Worm (Caenorhabditis elegans): ENCODE results near the gene R10D12.8.
A peak's percentile ranks its signal among the peaks of the same experiment; 100 is the strongest.

The R10D12.8 gene

ce11 chrV:14001929-14002328, 48.8 kb upstream of the R10D12.8 start:
- no peak for TF ChIP-seq efl-1 (optimal IDR thresholded peaks at IDR 0.05)
- TF ChIP-seq efl-1 (GFP tag; optimal IDR thresholded peaks at IDR 0.05 in 1 of 2): peak in 1 of 2 experiments; percentile 56
- TF ChIP-seq lin-14 (GFP tag; optimal IDR thresholded peaks at IDR 0.05): peak; percentile 22
- TF ChIP-seq ceh-82 (tag; optimal IDR thresholded peaks at IDR 0.05): peak in 1 of 3 experiments; percentile 1
- no peak for TF ChIP-seq nhr-11 (tag; optimal IDR thresholded peaks at IDR 0.05)
- peak; percentile 18 for TF ChIP-seq fkh-10 (GFP tag; optimal IDR thresholded peaks at IDR 0.05)

- TF ChIP-seq pag-3 (tag; optimal IDR thresholded peaks at IDR 0.05; ENCODE audit: borderline replicate concordance, insufficient read depth) (no peak), sox-4 (tag; optimal IDR thresholded peaks at IDR 0.05) (peak; percentile 19), hpl-2 (GFP tag; optimal IDR thresholded peaks at IDR 0.05) (no peak), grh-1 (GFP tag; IDR thresholded peaks at IDR 0.05) (no peak), mdl-1 (tag; optimal IDR thresholded peaks at IDR 0.05) (no peak), C04F5.9 (tag; optimal IDR thresholded peaks at IDR 0.05) (no peak), unc-98 (GFP tag; IDR thresholded peaks at IDR 0.05) (no peak), skn-1 (tag; optimal IDR thresholded peaks at IDR 0.05) (no peak), pax-3 (tag; optimal IDR thresholded peaks at IDR 0.05) (peak; percentile 86), ces-1 (GFP tag; optimal IDR thresholded peaks at IDR 0.05) (no peak), xbp-1 (tag; optimal IDR thresholded peaks at IDR 0.05) (no peak), nhr-71 (tag; optimal IDR thresholded peaks at IDR 0.05) (peak; percentile 12), snu-23 (GFP tag; optimal IDR thresholded peaks at IDR 0.05) (no peak), mep-1 (tag; optimal IDR thresholded peaks at IDR 0.05) (no peak), fos-1 (tag; optimal IDR thresholded peaks at IDR 0.05) (no peak), jun-1 (tag; optimal IDR thresholded peaks at IDR 0.05) (no peak), efl-3 (GFP tag; optimal IDR thresholded peaks at IDR 0.05) (no peak), unc-62 (GFP tag; optimal IDR thresholded peaks at IDR 0.05) (no peak), aha-1 (tag; optimal IDR thresholded peaks at IDR 0.05) (no peak), egl-13 (tag; optimal IDR thresholded peaks at IDR 0.05) (no peak), fkh-4 (tag; optimal IDR thresholded peaks at IDR 0.05; ENCODE audit: borderline replicate concordance) (no peak), swsn-7 (tag; optimal IDR thresholded peaks at IDR 0.05) (no peak), mef-2 (tag; optimal IDR thresholded peaks at IDR 0.05) (no peak), lin-39 (tag; optimal IDR thresholded peaks at IDR 0.05) (no peak), tlp-1 (tag; optimal IDR thresholded peaks at IDR 0.05) (no peak), ceh-82 (tag; optimal IDR thresholded peaks at IDR 0.05) (no peak), ets-5 (GFP tag; IDR thresholded peaks at IDR 0.05) (no peak), C34B4.2 (tag; optimal IDR thresholded peaks at IDR 0.05) (no peak), fkh-10 (GFP tag; optimal IDR thresholded peaks at IDR 0.05) (no peak), fkh-8 (tag; optimal IDR thresholded peaks at IDR 0.05) (peak; percentile 37), ceh-8 (GFP tag; optimal IDR thresholded peaks at IDR 0.05) (no peak), unc-86 (tag; optimal IDR thresholded peaks at IDR 0.05) (no peak), sup-37 (GFP tag; optimal IDR thresholded peaks at IDR 0.05) (no peak), sptf-1 (tag; optimal IDR thresholded peaks at IDR 0.05) (no peak), hlh-4 (tag; optimal IDR thresholded peaks at IDR 0.05) (no peak), nhr-47 (tag; optimal IDR thresholded peaks at IDR 0.05) (peak; percentile 47), hlh-17 (GFP tag; optimal IDR thresholded peaks at IDR 0.05; ENCODE audit: borderline replicate concordance) (no peak), dsc-1 (tag; optimal IDR thresholded peaks at IDR 0.05) (peak; percentile 59), isw-1 (GFP tag; IDR thresholded peaks at IDR 0.05) (no peak), aly-2 (tag; optimal IDR thresholded peaks at IDR 0.05) (no peak), C16A3.4 (tag; optimal IDR thresholded peaks at IDR 0.05) (no peak), lir-3 (tag; optimal IDR thresholded peaks at IDR 0.05; ENCODE audit: poor library complexity) (no peak), alr-1 (tag; optimal IDR thresholded peaks at IDR 0.05; ENCODE audit: borderline replicate concordance) (no peak), zip-4 (GFP tag; optimal IDR thresholded peaks at IDR 0.05) (no peak), blmp-1 (tag; optimal IDR thresholded peaks at IDR 0.05) (no peak), Y116A8C.19 (tag; optimal IDR thresholded peaks at IDR 0.05; ENCODE audit: borderline replicate concordance) (no peak)
Observed at ce11 chrV:13993478-13993877, 40.4 kb upstream of the R10D12.8 start.
